Fruit fly (Drosophila melanogaster): ENCODE measurements around the gene wts.

dm6 chr3R:30764121-30764520, 42.3 kb downstream of the wts start:
- TF ChIP-seq Pif1B (GFP tag; optimal IDR thresholded peaks at IDR 0.05) (no peak), CG32121 (GFP tag; IDR thresholded peaks at IDR 0.05) (no peak), CG15710 (tag; optimal IDR thresholded peaks at IDR 0.05) (no peak), CG9948 (tag; optimal IDR thresholded peaks at IDR 0.05) (no peak), rn (GFP tag; IDR thresholded peaks at IDR 0.05) (0 out of 2 replicates have a peak, but pooled peaks have one; percentile 14), CG10348 (GFP tag; IDR thresholded peaks at IDR 0.05) (no peak), fd96Ca (GFP tag; IDR thresholded peaks at IDR 0.05) (peak; percentile 43; the same call in 1 of the 3 replicates), CG8159 (tag; optimal IDR thresholded peaks at IDR 0.05) (no peak), D1 (tag; optimal IDR thresholded peaks at IDR 0.05) (no peak), CG4496 (GFP tag; IDR thresholded peaks at IDR 0.05) (0 out of 3 replicates have a peak, but pooled peaks have one; percentile 24), EcR (GFP tag; optimal IDR thresholded peaks at IDR 0.05) (no peak), Ets98B (GFP tag; IDR thresholded peaks at IDR 0.05) (no peak)
